Fruit fly (Drosophila melanogaster): ENCODE results near the gene CG5062.

The CG5062 gene

dm6 chrX:5182269-5182668, at the start of gene CG5062:
CG5062 (minus strand) TSS chrX:5182369.
- TF ChIP-seq h (optimal IDR thresholded peaks at IDR 0.05) (no peak), insv (optimal IDR thresholded peaks at IDR 0.05) (no peak), ttk (optimal IDR thresholded peaks at IDR 0.05) (no peak), Sin3A (optimal IDR thresholded peaks at IDR 0.05) (no peak), psq (optimal IDR thresholded peaks at IDR 0.05) (no peak), Myc (optimal IDR thresholded peaks at IDR 0.05) (no peak)

- TF ChIP-seq psq (optimal IDR thresholded peaks at IDR 0.05) = no peak
Measured at dm6 chrX:5206152-5206551, 24.0 kb upstream of the CG5062 start.

dm6 chrX:5203674-5204073, 21.5 kb upstream of the CG5062 start:
- no peak for TF ChIP-seq h (optimal IDR thresholded peaks at IDR 0.05)
- no peak for TF ChIP-seq Myc (optimal IDR thresholded peaks at IDR 0.05)
- no peak for TF ChIP-seq psq (optimal IDR thresholded peaks at IDR 0.05)
- no peak for TF ChIP-seq Sin3A (optimal IDR thresholded peaks at IDR 0.05)
- TF ChIP-seq ttk (optimal IDR thresholded peaks at IDR 0.05) = no peak
- no peak for TF ChIP-seq insv (optimal IDR thresholded peaks at IDR 0.05)

- TF ChIP-seq ttk (optimal IDR thresholded peaks at IDR 0.05) (no peak), h (optimal IDR thresholded peaks at IDR 0.05) (no peak), insv (optimal IDR thresholded peaks at IDR 0.05) (no peak), psq (optimal IDR thresholded peaks at IDR 0.05) (no peak), Sin3A (optimal IDR thresholded peaks at IDR 0.05) (no peak), Myc (optimal IDR thresholded peaks at IDR 0.05) (no peak)
Measured at dm6 chrX:5189312-5189711, 7.1 kb upstream of the CG5062 start.

dm6 chrX:5187121-5187520, 5.0 kb upstream of the CG5062 start:
- TF ChIP-seq Myc (optimal IDR thresholded peaks at IDR 0.05) (no peak), psq (optimal IDR thresholded peaks at IDR 0.05) (no peak), Sin3A (optimal IDR thresholded peaks at IDR 0.05) (no peak), ttk (optimal IDR thresholded peaks at IDR 0.05) (no peak), h (optimal IDR thresholded peaks at IDR 0.05) (no peak), insv (optimal IDR thresholded peaks at IDR 0.05) (no peak)

- TF ChIP-seq Myc (optimal IDR thresholded peaks at IDR 0.05) (no peak), h (optimal IDR thresholded peaks at IDR 0.05) (no peak), Sin3A (optimal IDR thresholded peaks at IDR 0.05) (no peak), psq (optimal IDR thresholded peaks at IDR 0.05) (no peak), ttk (optimal IDR thresholded peaks at IDR 0.05) (no peak), insv (optimal IDR thresholded peaks at IDR 0.05) (no peak)
Measured at dm6 chrX:5168193-5168592, 14.0 kb downstream of the CG5062 start.

dm6 chrX:5164924-5165323, 17.2 kb downstream of the CG5062 start:
- TF ChIP-seq Myc (optimal IDR thresholded peaks at IDR 0.05) = no peak
- no peak for TF ChIP-seq h (optimal IDR thresholded peaks at IDR 0.05)
- no peak for TF ChIP-seq ttk (optimal IDR thresholded peaks at IDR 0.05)
- no peak for TF ChIP-seq Sin3A (optimal IDR thresholded peaks at IDR 0.05)
- no peak for TF ChIP-seq insv (optimal IDR thresholded peaks at IDR 0.05)
- no peak for TF ChIP-seq psq (optimal IDR thresholded peaks at IDR 0.05)

- TF ChIP-seq h (optimal IDR thresholded peaks at IDR 0.05) (no peak), insv (optimal IDR thresholded peaks at IDR 0.05) (no peak), Sin3A (optimal IDR thresholded peaks at IDR 0.05) (no peak), psq (optimal IDR thresholded peaks at IDR 0.05) (no peak), ttk (optimal IDR thresholded peaks at IDR 0.05) (no peak), Myc (optimal IDR thresholded peaks at IDR 0.05) (no peak)
Measured at dm6 chrX:5152888-5153287, 29.3 kb downstream of the CG5062 start.

dm6 chrX:5143810-5144209, 38.4 kb downstream of the CG5062 start:
- TF ChIP-seq Myc (optimal IDR thresholded peaks at IDR 0.05) (no peak), ttk (optimal IDR thresholded peaks at IDR 0.05) (no peak)

- TF ChIP-seq insv (optimal IDR thresholded peaks at IDR 0.05) (no peak), psq (optimal IDR thresholded peaks at IDR 0.05) (no peak), Sin3A (optimal IDR thresholded peaks at IDR 0.05) (no peak), ttk (optimal IDR thresholded peaks at IDR 0.05) (no peak), Myc (optimal IDR thresholded peaks at IDR 0.05) (no peak), h (optimal IDR thresholded peaks at IDR 0.05) (no peak)
Measured at dm6 chrX:5131598-5131997, 50.6 kb downstream of the CG5062 start, which contains the start of gene Rpn13R. Rpn13R (plus strand) TSS chrX:5131898.
